Worm (Caenorhabditis elegans): ENCODE results near the gene C53A5.11.

ce11 chrV:14530813-14531212 is 31.9 kb upstream of the C53A5.11 start, which contains the start of gene kcnl-4:
- TF ChIP-seq set-16 (GFP tag; IDR thresholded peaks at IDR 0.05) (no peak), fos-1 (tag; optimal IDR thresholded peaks at IDR 0.05) (no peak), ceh-82 (tag; optimal IDR thresholded peaks at IDR 0.05) (no peak), zag-1 (tag; optimal IDR thresholded peaks at IDR 0.05) (no peak), D1046.2 (GFP tag; IDR thresholded peaks at IDR 0.05) (no peak), lin-39 (tag; optimal IDR thresholded peaks at IDR 0.05) (no peak), ceh-28 (tag; optimal IDR thresholded peaks at IDR 0.05) (no peak), hlh-11 (tag; optimal IDR thresholded peaks at IDR 0.05) (no peak), ztf-7 (tag; optimal IDR thresholded peaks at IDR 0.05) (no peak), lin-15B (tag; optimal IDR thresholded peaks at IDR 0.05) (no peak)
